Worm (Caenorhabditis elegans) whole organism, L3 larva: ENCODE results near the gene npr-9.

Experiments used
- hmg-11 ChIP-seq: sonication (generic microtip); optimal IDR thresholded peaks from 2 replicates; lab custom pipeline; 2016; ENCODE audit warnings: missing genetic modification characterization, missing compliant biosample characterization
- nhr-12 ChIP-seq: fragments of 150-350 bp; optimal IDR thresholded peaks from 2 replicates; lab custom pipeline; 2014; ENCODE audit warnings: missing biosample characterization, missing genetic modification characterization
- nhr-76 ChIP-seq: fragments of 150-350 bp; sonication (generic microtip); optimal IDR thresholded peaks from 5 replicates; lab custom pipeline; 2014; ENCODE audit warnings: missing biosample characterization, missing genetic modification characterization
- nhr-77 ChIP-seq: fragments of 150-350 bp; optimal IDR thresholded peaks from 2 replicates; lab custom pipeline; 2014; ENCODE audit warnings: missing biosample characterization, missing genetic modification characterization
- ztf-11 ChIP-seq: fragments of 150-350 bp; optimal IDR thresholded peaks from 2 replicates; lab custom pipeline; 2014; ENCODE audit warnings: missing biosample characterization, missing genetic modification characterization

- no peak for TF ChIP-seq ztf-11
- TF ChIP-seq nhr-76 (tag; lab: Kevin White, UChicago) = no peak
- TF ChIP-seq nhr-12 (tag; lab: Kevin White, UChicago) = no peak
- TF ChIP-seq nhr-77 (tag; lab: Kevin White, UChicago) = no peak
- TF ChIP-seq hmg-11 = no peak
Observed at ce11 chrX:11377370-11377769, 47.8 kb downstream of the npr-9 start, which contains the start of gene tni-1.
